Fruit fly (Drosophila melanogaster): ENCODE results near the gene Hsc70-4.

- TF ChIP-seq Hr83 (GFP tag; optimal IDR thresholded peaks at IDR 0.05; ENCODE audit: poor library complexity, severe bottlenecking) (no peak), usp (GFP tag; optimal IDR thresholded peaks at IDR 0.05) (no peak), pan (optimal IDR thresholded peaks at IDR 0.05) (no peak), woc (GFP tag; optimal IDR thresholded peaks at IDR 0.05) (no peak), Vsx2 (GFP tag; optimal IDR thresholded peaks at IDR 0.05; ENCODE audit: partially characterized antibody) (no peak), psq (GFP tag; optimal IDR thresholded peaks at IDR 0.05) (no peak), Sp1 (GFP tag; optimal IDR thresholded peaks at IDR 0.05) (no peak), CG32264 (GFP tag; optimal IDR thresholded peaks at IDR 0.05) (no peak), h (GFP tag; optimal IDR thresholded peaks at IDR 0.05) (no peak)
These were observed 12.2 kb upstream of the Hsc70-4 start, which contains the start of gene CG34316 for dm6 chr3R:15230285-15230684.
